Fruit fly (Drosophila melanogaster) whole organism, embryonic: Measurements from ENCODE around the gene Pde6.
A peak's percentile ranks its signal among the peaks of the same experiment; 100 is the strongest.

Source experiments
- B-H1 ChIP-seq: fragments of 200-800 bp; sonication (Bioruptor generic); IDR thresholded peaks from 3 replicates; pipeline ENCODE4 v1.3.6; 2022; ENCODE audit warnings: missing biosample characterization, missing genetic modification characterization
- Blimp-1 ChIP-seq: fragments of 200-800 bp; sonication (Bioruptor generic); optimal IDR thresholded peaks from 3 replicates; lab custom pipeline; 2018; ENCODE audit warnings: missing biosample characterization, missing genetic modification characterization, mild to moderate bottlenecking, moderate library complexity, missing genetic modification reagents
- CG10543 ChIP-seq: fragments of 200-800 bp; sonication (Bioruptor generic); optimal IDR thresholded peaks from 3 replicates; lab custom pipeline; 2017; ENCODE audit warnings: missing biosample characterization, mild to moderate bottlenecking, missing genetic modification characterization, moderate library complexity
- CG13894 ChIP-seq: fragments of 200-800 bp; sonication (Bioruptor generic); optimal IDR thresholded peaks from 3 replicates; lab custom pipeline; 2018; ENCODE audit warnings: missing biosample characterization, mild to moderate bottlenecking, missing genetic modification characterization, moderate library complexity
- CG15696 ChIP-seq: fragments of 200-800 bp; sonication (Bioruptor generic); optimal IDR thresholded peaks from 2 replicates; lab custom pipeline; 2019; ENCODE audit warnings: missing biosample characterization, mild to moderate bottlenecking, missing genetic modification characterization, moderate library complexity
- CG17186 ChIP-seq: fragments of 200-800 bp; sonication (Bioruptor generic); optimal IDR thresholded peaks from 3 replicates; lab custom pipeline; 2017; ENCODE audit warnings: missing biosample characterization, missing genetic modification reagents, missing genetic modification characterization
- CG17612 ChIP-seq: fragments of 200-800 bp; sonication (Bioruptor generic); IDR thresholded peaks from 2 replicates; pipeline ENCODE4 v1.3.6; 2022; ENCODE audit warnings: missing biosample characterization, missing genetic modification characterization
- CG18764 ChIP-seq: fragments of 200-800 bp; sonication (Bioruptor generic); optimal IDR thresholded peaks from 3 replicates; lab custom pipeline; 2016; ENCODE audit warnings: missing biosample characterization, missing genetic modification characterization
- CG2116 ChIP-seq: fragments of 200-800 bp; sonication (Bioruptor generic); optimal IDR thresholded peaks from 3 replicates; lab custom pipeline; 2018; ENCODE audit warnings: missing biosample characterization, mild to moderate bottlenecking, missing genetic modification characterization
- CG2889 ChIP-seq: fragments of 200-800 bp; sonication (Bioruptor generic); IDR thresholded peaks from 3 replicates; pipeline ENCODE4 v1.3.6; 2022; ENCODE audit warnings: missing biosample characterization, missing genetic modification characterization
- CG31224 ChIP-seq: fragments of 200-800 bp; sonication (Bioruptor generic); IDR thresholded peaks from 2 replicates; pipeline ENCODE4 v1.3.6; 2022; ENCODE audit warnings: missing biosample characterization, missing genetic modification characterization
- CG32532 ChIP-seq: fragments of 200-800 bp; sonication (Bioruptor generic); IDR thresholded peaks from 2 replicates; pipeline ENCODE4 v1.3.6; 2022; ENCODE audit warnings: missing biosample characterization, missing genetic modification characterization
- CG42726 ChIP-seq: fragments of 200-800 bp; sonication (Bioruptor generic); IDR thresholded peaks from 2 replicates; pipeline ENCODE4 v1.3.6; 2022; ENCODE audit warnings: missing biosample characterization, missing genetic modification characterization; ENCODE audit not compliant: partially characterized antibody
- CG4617 ChIP-seq: fragments of 200-800 bp; sonication (Bioruptor generic); optimal IDR thresholded peaks from 3 replicates; lab custom pipeline; 2016; ENCODE audit warnings: missing biosample characterization, missing genetic modification characterization, borderline replicate concordance
- CG6175 ChIP-seq: fragments of 200-800 bp; sonication (Bioruptor generic); IDR thresholded peaks from 3 replicates; pipeline ENCODE4 v1.3.6; 2022; ENCODE audit warnings: missing biosample characterization, missing genetic modification characterization
- CG6765 ChIP-seq: fragments of 200-800 bp; sonication (Bioruptor generic); optimal IDR thresholded peaks from 3 replicates; lab custom pipeline; 2017; ENCODE audit warnings: missing biosample characterization, mild to moderate bottlenecking, missing genetic modification characterization
- CG6791 ChIP-seq: fragments of 200-800 bp; sonication (Bioruptor generic); IDR thresholded peaks from 3 replicates; pipeline ENCODE4 v1.3.6; 2022; ENCODE audit warnings: missing biosample characterization, missing genetic modification characterization; ENCODE audit not compliant: partially characterized antibody
- CG9727 ChIP-seq: fragments of 200-800 bp; sonication (Bioruptor generic); optimal IDR thresholded peaks from 3 replicates; lab custom pipeline; 2017; ENCODE audit warnings: missing biosample characterization, mild to moderate bottlenecking, missing genetic modification characterization
- CoRest ChIP-seq: fragments of 200-800 bp; sonication (Bioruptor generic); optimal IDR thresholded peaks from 3 replicates; lab custom pipeline; 2018; ENCODE audit warnings: missing biosample characterization, mild to moderate bottlenecking, missing genetic modification characterization, moderate library complexity
- Dad ChIP-seq: fragments of 200-800 bp; sonication (Bioruptor generic); optimal IDR thresholded peaks from 3 replicates; lab custom pipeline; 2016; ENCODE audit warnings: missing biosample characterization, missing genetic modification characterization
- Dek ChIP-seq: fragments of 200-800 bp; sonication (Bioruptor generic); optimal IDR thresholded peaks from 3 replicates; lab custom pipeline; 2019; ENCODE audit warnings: missing biosample characterization, mild to moderate bottlenecking, missing genetic modification characterization, moderate library complexity
- Dp ChIP-seq: fragments of 200-800 bp; sonication (Bioruptor generic); optimal IDR thresholded peaks from 2 replicates; lab custom pipeline; 2018; ENCODE audit warnings: missing biosample characterization, mild to moderate bottlenecking, missing genetic modification characterization, moderate library complexity
- Ets65A ChIP-seq: fragments of 200-800 bp; sonication (Bioruptor generic); peaks from one replicate; lab custom pipeline; 2016; ENCODE audit warnings: missing biosample characterization, missing genetic modification characterization
- HLH4C ChIP-seq: fragments of 200-800 bp; sonication (Bioruptor generic); IDR thresholded peaks from 3 replicates; pipeline ENCODE4 v1.3.6; 2022; ENCODE audit warnings: missing biosample characterization, missing genetic modification characterization; ENCODE audit not compliant: partially characterized antibody
- Hey ChIP-seq: fragments of 200-800 bp; sonication (Bioruptor generic); optimal IDR thresholded peaks from 3 replicates; lab custom pipeline; 2018; ENCODE audit warnings: missing biosample characterization, mild to moderate bottlenecking, missing genetic modification characterization
- Hmx ChIP-seq: fragments of 200-800 bp; sonication (Bioruptor generic); optimal IDR thresholded peaks from 2 replicates; lab custom pipeline; 2016; ENCODE audit warnings: missing biosample characterization, missing genetic modification characterization
- Lpt ChIP-seq: fragments of >200 bp; optimal IDR thresholded peaks from 2 replicates; lab custom pipeline; 2018; ENCODE audit warnings: missing biosample characterization, missing genetic modification characterization
- NfI ChIP-seq: fragments of 200-800 bp; sonication (Bioruptor generic); optimal IDR thresholded peaks from 3 replicates; lab custom pipeline; 2018; ENCODE audit warnings: missing biosample characterization, mild to moderate bottlenecking, missing genetic modification characterization, moderate library complexity
- Pdp1 ChIP-seq, 2 experiments: fragments of 200-800 bp; sonication (Bioruptor generic); optimal IDR thresholded peaks; 3 replicates each; lab custom pipeline; 2016; ENCODE audit warnings: missing biosample characterization in 2 of 2, missing genetic modification characterization in 2 of 2, mild to moderate bottlenecking in 1 of 2, moderate library complexity in 1 of 2
- Six4 ChIP-seq: fragments of 200-800 bp; sonication (Bioruptor generic); optimal IDR thresholded peaks from 2 replicates; lab custom pipeline; 2016; ENCODE audit warnings: missing biosample characterization, missing genetic modification characterization
- Ssrp ChIP-seq: fragments of 200-800 bp; sonication (Bioruptor generic); optimal IDR thresholded peaks from 2 replicates; lab custom pipeline; 2018; ENCODE audit warnings: missing biosample characterization, mild to moderate bottlenecking, missing genetic modification characterization, moderate library complexity
- Xrp1 ChIP-seq: fragments of 200-800 bp; sonication (Bioruptor generic); IDR thresholded peaks from 2 replicates; pipeline ENCODE4 v1.3.6; 2022; ENCODE audit warnings: missing biosample characterization, missing genetic modification characterization
- ab ChIP-seq: fragments of 200-800 bp; sonication (Bioruptor generic); optimal IDR thresholded peaks from 2 replicates; lab custom pipeline; 2016; ENCODE audit warnings: missing biosample characterization, missing genetic modification characterization
- abd-A ChIP-seq: fragments of 200-800 bp; sonication (Bioruptor generic); optimal IDR thresholded peaks from 3 replicates; lab custom pipeline; 2019; ENCODE audit warnings: missing biosample characterization, mild to moderate bottlenecking, missing genetic modification characterization, moderate library complexity
- ac ChIP-seq: fragments of 200-800 bp; sonication (Bioruptor generic); optimal IDR thresholded peaks from 3 replicates; lab custom pipeline; 2017; ENCODE audit warnings: missing biosample characterization, mild to moderate bottlenecking, missing genetic modification characterization
- ap ChIP-seq: fragments of 200-800 bp; sonication (Bioruptor generic); IDR thresholded peaks from 2 replicates; pipeline ENCODE4 v1.3.6; 2022; ENCODE audit warnings: missing biosample characterization, missing genetic modification characterization
- bcd ChIP-seq: fragments of 200-800 bp; sonication (Bioruptor generic); optimal IDR thresholded peaks from 2 replicates; lab custom pipeline; 2017; ENCODE audit warnings: missing biosample characterization, mild to moderate bottlenecking, missing genetic modification characterization
- dmrt99B ChIP-seq: fragments of 200-800 bp; sonication (Bioruptor generic); optimal IDR thresholded peaks from 2 replicates; lab custom pipeline; 2018; ENCODE audit warnings: missing biosample characterization, mild to moderate bottlenecking, missing genetic modification characterization, moderate library complexity
- nau ChIP-seq: fragments of 200-800 bp; sonication (Bioruptor generic); optimal IDR thresholded peaks from 3 replicates; lab custom pipeline; 2017; ENCODE audit warnings: missing biosample characterization, mild to moderate bottlenecking, missing genetic modification characterization, missing genetic modification reagents
- pb ChIP-seq: fragments of 200-800 bp; sonication (Bioruptor generic); optimal IDR thresholded peaks from 3 replicates; lab custom pipeline; 2016; ENCODE audit warnings: missing biosample characterization, missing genetic modification characterization
- prd ChIP-seq, 3 experiments: fragments of >200 bp in 2 of 3; fragments of 200-800 bp in 1 of 3; sonication (Bioruptor generic) in 1 of 3; optimal IDR thresholded peaks in 2 of 3; IDR thresholded peaks in 1 of 3; 2 replicates in 2 of 3; 3 replicates in 1 of 3; pipeline versions ENCODE4 v1.3.6 to Lab custom; 2017 to 2022; ENCODE audit warnings: missing biosample characterization in 1 of 3, missing genetic modification characterization in 1 of 3
- repo ChIP-seq: fragments of 200-800 bp; sonication (Bioruptor generic); optimal IDR thresholded peaks from 2 replicates; lab custom pipeline; 2016; ENCODE audit warnings: missing biosample characterization, missing genetic modification characterization
- salm ChIP-seq: fragments of 200-800 bp; sonication (Bioruptor generic); optimal IDR thresholded peaks from 2 replicates; lab custom pipeline; 2018; ENCODE audit warnings: missing biosample characterization, mild to moderate bottlenecking, missing genetic modification characterization
- sim ChIP-seq: fragments of 200-800 bp; sonication (Bioruptor generic); IDR thresholded peaks from 2 replicates; pipeline ENCODE4 v1.3.6; 2022; ENCODE audit warnings: missing biosample characterization, missing genetic modification characterization
- sisA ChIP-seq: fragments of 200-800 bp; sonication (Bioruptor generic); IDR thresholded peaks from 2 replicates; pipeline ENCODE4 v1.3.6; 2022; ENCODE audit warnings: missing biosample characterization, missing genetic modification characterization
- stwl ChIP-seq: fragments of 200-800 bp; sonication (Bioruptor generic); optimal IDR thresholded peaks from 3 replicates; lab custom pipeline; 2018; ENCODE audit warnings: missing biosample characterization, mild to moderate bottlenecking, missing genetic modification characterization, moderate library complexity
- tx ChIP-seq: fragments of 200-800 bp; sonication (Bioruptor generic); optimal IDR thresholded peaks from 2 replicates; lab custom pipeline; 2016; ENCODE audit warnings: missing biosample characterization, missing genetic modification characterization
- unc-4 ChIP-seq: fragments of 200-800 bp; sonication (Bioruptor generic); IDR thresholded peaks from 2 replicates; pipeline ENCODE4 v1.3.6; 2022; ENCODE audit warnings: missing biosample characterization, missing genetic modification characterization; ENCODE audit not compliant: partially characterized antibody

Pde6 gene

DNA sequence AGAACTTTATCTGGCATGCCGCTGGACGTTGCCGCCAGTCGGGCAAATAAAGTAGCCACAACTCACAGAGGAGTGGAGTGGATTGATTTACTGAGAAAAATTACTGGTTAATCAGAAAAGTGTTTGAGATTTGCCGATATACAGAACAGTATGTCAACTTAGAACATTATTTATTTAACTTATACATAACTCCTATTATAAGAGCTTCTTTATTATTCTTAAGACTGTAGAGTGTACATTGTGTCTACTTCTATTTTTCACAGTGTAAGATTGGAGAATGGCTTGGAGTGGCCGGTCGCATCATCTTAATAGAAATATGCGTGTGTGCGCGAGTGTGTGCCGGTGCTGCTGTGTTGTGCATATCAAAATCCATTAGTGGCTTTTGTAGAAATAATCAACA is 87.5 kb downstream of the Pde6 start (continued):
- TF ChIP-seq Pdp1 (GFP tag; optimal IDR thresholded peaks at IDR 0.05; lab: Kevin White, UChicago) (peak; percentile 17 to 31), CG13894 (tag; lab: Kevin White, UChicago) (no peak), Dad (GFP tag; lab: Kevin White, UChicago) (no peak), Xrp1 (peak; percentile 71), CG9727 (GFP tag; lab: Kevin White, UChicago) (peak; percentile 41), Lpt (no peak), sisA (GFP tag; lab: Robert Waterston, UW) (0 out of 2 replicates have a peak, but pooled peaks have one; percentile 7), HLH4C (no peak), pb (GFP tag; lab: Kevin White, UChicago) (no peak), ab (GFP tag; lab: Kevin White, UChicago) (no peak), Hmx (GFP tag; lab: Kevin White, UChicago) (no peak), CG17612 (no peak), ap (GFP tag; lab: Robert Waterston, UW) (no peak)

DNA sequence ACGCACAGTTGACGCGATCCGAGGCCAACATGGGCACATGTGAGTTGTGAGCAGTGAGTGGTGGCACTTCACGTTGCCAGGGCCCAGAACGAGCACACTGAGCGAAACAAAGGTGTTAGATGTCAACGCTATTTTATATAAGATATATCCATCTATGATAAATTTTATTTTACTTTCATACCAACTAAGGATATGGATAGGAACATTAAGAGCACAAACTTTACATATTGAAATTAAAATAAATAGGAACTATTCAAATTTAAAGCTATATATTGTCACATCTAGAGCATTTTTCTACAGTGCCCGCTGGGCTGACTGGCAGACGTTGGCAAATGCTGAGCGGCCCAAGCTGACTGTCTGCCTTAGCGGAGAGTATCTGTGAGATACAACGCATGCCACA is 88.4 kb downstream of the Pde6 start:
- TF ChIP-seq CG2116 (GFP tag; lab: Kevin White, UChicago): no peak
- no peak for TF ChIP-seq CG4617
- TF ChIP-seq tx (GFP tag; lab: Kevin White, UChicago): no peak
- no peak for TF ChIP-seq CG31224 (GFP tag; lab: Robert Waterston, UW)
- peak; percentile 59 for TF ChIP-seq CG15696 (tag; lab: Kevin White, UChicago)
- no peak for TF ChIP-seq Hey
- TF ChIP-seq dmrt99B (tag; lab: Kevin White, UChicago): peak; percentile 72
- peak; percentile 41; the same call in 2 of the 3 replicates for TF ChIP-seq B-H1
- peak; percentile 17 for TF ChIP-seq NfI
- TF ChIP-seq CG6791 (GFP tag; lab: Robert Waterston, UW): no peak
- no peak for TF ChIP-seq Lpt
- TF ChIP-seq CoRest: peak; percentile 70
- TF ChIP-seq Dp: no peak
- peak; percentile 10 for TF ChIP-seq stwl (tag; lab: Kevin White, UChicago)
- TF ChIP-seq Ets65A (GFP tag; lab: Kevin White, UChicago): peak; percentile 7
- TF ChIP-seq bcd (GFP tag; lab: Kevin White, UChicago): peak; percentile 53
- no peak for TF ChIP-seq abd-A
- no peak for TF ChIP-seq CG2889
- TF ChIP-seq CG6175 (GFP tag; lab: Robert Waterston, UW): no peak
- peak; percentile 76 for TF ChIP-seq Ssrp (tag; lab: Kevin White, UChicago)
- peak; percentile 1 for TF ChIP-seq salm (tag; lab: Kevin White, UChicago)
- peak; percentile 35 for TF ChIP-seq CG18764 (GFP tag; lab: Kevin White, UChicago)
- TF ChIP-seq sim (GFP tag; lab: Robert Waterston, UW): peak; percentile 27; the same call in 1 of the 2 replicates
- TF ChIP-seq nau (GFP tag; lab: Kevin White, UChicago): peak; percentile 23
- no peak for TF ChIP-seq CG32532 (GFP tag; lab: Robert Waterston, UW)
- peak; percentile 21 for TF ChIP-seq Six4 (GFP tag; lab: Kevin White, UChicago)
- peak; percentile 80 for TF ChIP-seq Blimp-1 (GFP tag; lab: Kevin White, UChicago)
- TF ChIP-seq CG17186 (GFP tag; lab: Kevin White, UChicago): no peak
- no peak for TF ChIP-seq repo (GFP tag; lab: Kevin White, UChicago)
- no peak for TF ChIP-seq CG42726 (GFP tag; lab: Robert Waterston, UW)
- TF ChIP-seq ac (GFP tag; lab: Kevin White, UChicago): no peak
- TF ChIP-seq Dek (tag; lab: Kevin White, UChicago): no peak
- TF ChIP-seq CG10543 (GFP tag; lab: Kevin White, UChicago): no peak
- TF ChIP-seq prd (optimal IDR thresholded peaks at IDR 0.05; lab: Kevin White, UChicago): no peak
- TF ChIP-seq prd (GFP tag; IDR thresholded peaks at IDR 0.05; lab: Robert Waterston, UW): peak; percentile 78
- TF ChIP-seq unc-4: no peak
- TF ChIP-seq CG6765 (GFP tag; lab: Kevin White, UChicago): no peak
